Fruit fly (Drosophila melanogaster) whole organism, embryonic: ENCODE measurements around the gene yps.
A peak's percentile ranks its signal among the peaks of the same experiment; 100 is the strongest.

ENCODE experiments used
- Antp ChIP-seq: fragments of 200-800 bp; sonication (Bioruptor generic); optimal IDR thresholded peaks from 3 replicates; lab custom pipeline; 2016; ENCODE audit warnings: missing biosample characterization, missing genetic modification characterization
- CG10209 ChIP-seq: fragments of 200-800 bp; sonication (Bioruptor generic); optimal IDR thresholded peaks from 3 replicates; lab custom pipeline; 2017; ENCODE audit warnings: missing biosample characterization, mild to moderate bottlenecking, missing genetic modification characterization, missing genetic modification reagents
- CG12391 ChIP-seq: fragments of 200-800 bp; sonication (Bioruptor generic); optimal IDR thresholded peaks from 3 replicates; lab custom pipeline; 2018; ENCODE audit warnings: missing biosample characterization, mild to moderate bottlenecking, missing genetic modification characterization, moderate library complexity
- CG13624 ChIP-seq: fragments of 200-800 bp; sonication (Bioruptor generic); optimal IDR thresholded peaks from 2 replicates; lab custom pipeline; 2016; ENCODE audit warnings: missing biosample characterization, missing genetic modification characterization
- CG14710 ChIP-seq: fragments of 200-800 bp; sonication (Bioruptor generic); optimal IDR thresholded peaks from 3 replicates; lab custom pipeline; 2019; ENCODE audit warnings: missing biosample characterization, mild to moderate bottlenecking, missing genetic modification characterization, moderate library complexity
- CG17361 ChIP-seq: fragments of 200-800 bp; sonication (Bioruptor generic); IDR thresholded peaks from 3 replicates; pipeline ENCODE4 v1.3.6; 2022; ENCODE audit warnings: missing biosample characterization, missing genetic modification characterization
- CG2889 ChIP-seq: fragments of 200-800 bp; sonication (Bioruptor generic); IDR thresholded peaks from 3 replicates; pipeline ENCODE4 v1.3.6; 2022; ENCODE audit warnings: missing biosample characterization, missing genetic modification characterization
- CG30020 ChIP-seq: fragments of 200-800 bp; optimal IDR thresholded peaks from 2 replicates; lab custom pipeline; 2019; ENCODE audit warnings: missing biosample characterization, mild to moderate bottlenecking, missing genetic modification characterization, moderate library complexity
- CG30431 ChIP-seq: fragments of 200-800 bp; sonication (Bioruptor generic); optimal IDR thresholded peaks from 2 replicates; lab custom pipeline; 2017; ENCODE audit warnings: missing biosample characterization, missing genetic modification characterization
- CG34422 ChIP-seq: fragments of 200-800 bp; sonication (Bioruptor generic); IDR thresholded peaks from 3 replicates; pipeline ENCODE4 v1.3.6; 2022; ENCODE audit warnings: missing biosample characterization, missing genetic modification characterization
- CG3995 ChIP-seq: fragments of 200-800 bp; sonication (Bioruptor generic); optimal IDR thresholded peaks from 3 replicates; lab custom pipeline; 2016; ENCODE audit warnings: missing biosample characterization, missing genetic modification characterization
- CG43689 ChIP-seq: fragments of 200-800 bp; sonication (Bioruptor generic); IDR thresholded peaks from 2 replicates; pipeline ENCODE4 v1.3.6; 2022; ENCODE audit warnings: missing biosample characterization, missing genetic modification characterization
- CG4424 ChIP-seq: fragments of 200-800 bp; sonication (Bioruptor generic); optimal IDR thresholded peaks from 3 replicates; lab custom pipeline; 2016; ENCODE audit warnings: missing biosample characterization, missing genetic modification characterization
- CG6683 ChIP-seq: fragments of 200-800 bp; sonication (Bioruptor generic); optimal IDR thresholded peaks from 2 replicates; lab custom pipeline; 2017; ENCODE audit warnings: missing biosample characterization, mild to moderate bottlenecking, missing genetic modification characterization, missing genetic modification reagents
- CG6689 ChIP-seq: fragments of 200-800 bp; sonication (Bioruptor generic); IDR thresholded peaks from 2 replicates; pipeline ENCODE4 v1.3.6; 2022; ENCODE audit warnings: missing biosample characterization, missing genetic modification characterization
- CG7271 ChIP-seq: fragments of 200-800 bp; sonication (Bioruptor generic); optimal IDR thresholded peaks from 2 replicates; lab custom pipeline; 2018; ENCODE audit warnings: missing biosample characterization, mild to moderate bottlenecking, missing genetic modification characterization, moderate library complexity
- CG7556 ChIP-seq: fragments of 200-800 bp; sonication (Bioruptor generic); optimal IDR thresholded peaks from 2 replicates; lab custom pipeline; 2017; ENCODE audit warnings: missing biosample characterization, mild to moderate bottlenecking, missing genetic modification characterization
- CG8478 ChIP-seq: fragments of >200 bp; optimal IDR thresholded peaks from 2 replicates; lab custom pipeline; 2018
- Eip74EF ChIP-seq, 2 experiments: fragments of 200-800 bp in 1 of 2; fragments of >200 bp in 1 of 2; sonication (Bioruptor generic) in 1 of 2; optimal IDR thresholded peaks; 2 replicates each; lab custom pipeline; 2017 to 2019; ENCODE audit warnings: missing biosample characterization in 2 of 2, missing genetic modification characterization in 2 of 2, mild to moderate bottlenecking in 1 of 2, moderate library complexity in 1 of 2
- Elba2 ChIP-seq: fragments of 200-800 bp; sonication (Bioruptor generic); optimal IDR thresholded peaks from 3 replicates; lab custom pipeline; 2016; ENCODE audit warnings: missing biosample characterization, missing genetic modification characterization
- Gug ChIP-seq: fragments of 200-800 bp; sonication (Bioruptor generic); IDR thresholded peaks from 4 replicates; pipeline ENCODE4 v1.3.6; 2022; ENCODE audit warnings: missing biosample characterization, missing genetic modification characterization
- Hr78 ChIP-seq, 2 experiments: fragments of 200-800 bp in 1 of 2; fragments of >200 bp in 1 of 2; sonication (Bioruptor generic) in 1 of 2; optimal IDR thresholded peaks; 2 replicates each; lab custom pipeline; 2017 to 2019; ENCODE audit warnings: missing biosample characterization in 2 of 2, missing genetic modification characterization in 2 of 2, mild to moderate bottlenecking in 1 of 2, moderate library complexity in 1 of 2
- Max ChIP-seq: fragments of 200-800 bp; sonication (Bioruptor generic); optimal IDR thresholded peaks from 2 replicates; lab custom pipeline; 2016; ENCODE audit warnings: missing biosample characterization, mild to moderate bottlenecking, missing genetic modification characterization
- Meics ChIP-seq: fragments of 200-800 bp; sonication (Bioruptor generic); optimal IDR thresholded peaks from 2 replicates; lab custom pipeline; 2017; ENCODE audit warnings: missing biosample characterization, mild to moderate bottlenecking, missing genetic modification characterization
- Myb ChIP-seq: fragments of 200-800 bp; sonication (Bioruptor generic); optimal IDR thresholded peaks from 2 replicates; lab custom pipeline; 2016; ENCODE audit warnings: missing biosample characterization, missing genetic modification characterization
- Nf-YA ChIP-seq: fragments of 200-800 bp; sonication (Bioruptor generic); IDR thresholded peaks from 2 replicates; pipeline ENCODE4 v1.3.6; 2022; ENCODE audit warnings: missing biosample characterization, missing genetic modification characterization
- NfI ChIP-seq: fragments of 200-800 bp; sonication (Bioruptor generic); optimal IDR thresholded peaks from 3 replicates; lab custom pipeline; 2018; ENCODE audit warnings: missing biosample characterization, mild to moderate bottlenecking, missing genetic modification characterization, moderate library complexity
- Side ChIP-seq: fragments of 200-800 bp; sonication (Bioruptor generic); optimal IDR thresholded peaks from 2 replicates; lab custom pipeline; 2016; ENCODE audit warnings: missing biosample characterization, missing genetic modification characterization
- ap ChIP-seq: fragments of 200-800 bp; sonication (Bioruptor generic); IDR thresholded peaks from 2 replicates; pipeline ENCODE4 v1.3.6; 2022; ENCODE audit warnings: missing biosample characterization, missing genetic modification characterization
- bowl ChIP-seq: fragments of 200-800 bp; sonication (Bioruptor generic); IDR thresholded peaks from 2 replicates; pipeline ENCODE4 v1.3.6; 2022; ENCODE audit warnings: missing biosample characterization, missing genetic modification characterization
- ci ChIP-seq: fragments of 200-800 bp; sonication (Bioruptor generic); IDR thresholded peaks from 3 replicates; pipeline ENCODE4 v1.3.6; 2022; ENCODE audit warnings: missing biosample characterization, missing genetic modification characterization
- dati ChIP-seq: fragments of 200-800 bp; sonication (Bioruptor generic); IDR thresholded peaks from 2 replicates; pipeline ENCODE4 v1.3.6; 2022; ENCODE audit warnings: missing biosample characterization, missing genetic modification characterization
- disco-r ChIP-seq: fragments of 200-800 bp; sonication (Bioruptor generic); optimal IDR thresholded peaks from 2 replicates; lab custom pipeline; 2016; ENCODE audit warnings: missing biosample characterization, missing genetic modification characterization
- gt ChIP-seq: fragments of 200-800 bp; sonication (Bioruptor generic); IDR thresholded peaks from 2 replicates; pipeline ENCODE4 v1.3.6; 2022; ENCODE audit warnings: missing biosample characterization, missing genetic modification characterization
- her ChIP-seq: fragments of 200-800 bp; sonication (Bioruptor generic); optimal IDR thresholded peaks from 2 replicates; lab custom pipeline; 2016; ENCODE audit warnings: missing biosample characterization, missing genetic modification characterization
- ind ChIP-seq: fragments of 200-800 bp; sonication (Bioruptor generic); optimal IDR thresholded peaks from 3 replicates; lab custom pipeline; 2016; ENCODE audit warnings: missing biosample characterization, missing genetic modification characterization
- insv ChIP-seq, 2 experiments: fragments of 200-800 bp; sonication (Bioruptor generic); optimal IDR thresholded peaks; 3 replicates each; lab custom pipeline; 2016 to 2018; ENCODE audit warnings: missing biosample characterization in 2 of 2, missing genetic modification characterization in 2 of 2
- inv ChIP-seq: fragments of 200-800 bp; sonication (Bioruptor generic); IDR thresholded peaks from 2 replicates; pipeline ENCODE4 v1.3.6; 2022; ENCODE audit warnings: missing biosample characterization, missing genetic modification characterization; ENCODE audit not compliant: partially characterized antibody
- ken ChIP-seq: fragments of 200-800 bp; sonication (Bioruptor generic); IDR thresholded peaks from 3 replicates; pipeline ENCODE4 v1.3.6; 2022; ENCODE audit warnings: missing biosample characterization, missing genetic modification characterization
- mld ChIP-seq: fragments of 200-800 bp; sonication (Bioruptor generic); IDR thresholded peaks from 3 replicates; pipeline ENCODE4 v1.3.6; 2022; ENCODE audit warnings: missing biosample characterization, missing genetic modification characterization; ENCODE audit not compliant: partially characterized antibody
- nmo ChIP-seq: fragments of 200-800 bp; sonication (Bioruptor generic); optimal IDR thresholded peaks from 2 replicates; lab custom pipeline; 2018; ENCODE audit warnings: missing biosample characterization, mild to moderate bottlenecking, missing genetic modification characterization, moderate library complexity
- pros ChIP-seq: fragments of 200-800 bp; sonication (Bioruptor generic); optimal IDR thresholded peaks from 3 replicates; lab custom pipeline; 2019; ENCODE audit warnings: missing biosample characterization, mild to moderate bottlenecking, missing genetic modification characterization, moderate library complexity
- rib ChIP-seq: fragments of 200-800 bp; sonication (Bioruptor generic); IDR thresholded peaks from 2 replicates; pipeline ENCODE4 v1.3.6; 2022; ENCODE audit warnings: missing biosample characterization, missing genetic modification characterization
- sim ChIP-seq: fragments of 200-800 bp; sonication (Bioruptor generic); IDR thresholded peaks from 2 replicates; pipeline ENCODE4 v1.3.6; 2022; ENCODE audit warnings: missing biosample characterization, missing genetic modification characterization
- slou ChIP-seq: fragments of 200-800 bp; sonication (Bioruptor generic); optimal IDR thresholded peaks from 3 replicates; lab custom pipeline; 2016; ENCODE audit warnings: missing biosample characterization, missing genetic modification characterization
- slp2 ChIP-seq: fragments of 200-800 bp; sonication (Bioruptor generic); optimal IDR thresholded peaks from 2 replicates; lab custom pipeline; 2016; ENCODE audit warnings: missing biosample characterization, missing genetic modification characterization
- sr ChIP-seq: fragments of 200-800 bp; sonication (Bioruptor generic); IDR thresholded peaks from 3 replicates; pipeline ENCODE4 v1.3.6; 2022; ENCODE audit warnings: missing biosample characterization, missing genetic modification characterization
- tio ChIP-seq: fragments of 200-800 bp; sonication (Bioruptor generic); optimal IDR thresholded peaks from 2 replicates; lab custom pipeline; 2017; ENCODE audit warnings: missing biosample characterization, missing genetic modification characterization, inconsistent platforms
- tll ChIP-seq, 2 experiments: fragments of 200-800 bp in 1 of 2; fragments of >200 bp in 1 of 2; sonication (Bioruptor generic) in 1 of 2; optimal IDR thresholded peaks; 2 replicates each; lab custom pipeline; 2017 to 2019; ENCODE audit warnings: missing biosample characterization in 2 of 2, missing genetic modification characterization in 2 of 2, mild to moderate bottlenecking in 1 of 2, moderate library complexity in 1 of 2
- tup ChIP-seq: fragments of 200-800 bp; sonication (Bioruptor generic); optimal IDR thresholded peaks from 2 replicates; lab custom pipeline; 2016; ENCODE audit warnings: missing biosample characterization, mild to moderate bottlenecking, missing genetic modification characterization, moderate library complexity

The yps gene

DNA sequence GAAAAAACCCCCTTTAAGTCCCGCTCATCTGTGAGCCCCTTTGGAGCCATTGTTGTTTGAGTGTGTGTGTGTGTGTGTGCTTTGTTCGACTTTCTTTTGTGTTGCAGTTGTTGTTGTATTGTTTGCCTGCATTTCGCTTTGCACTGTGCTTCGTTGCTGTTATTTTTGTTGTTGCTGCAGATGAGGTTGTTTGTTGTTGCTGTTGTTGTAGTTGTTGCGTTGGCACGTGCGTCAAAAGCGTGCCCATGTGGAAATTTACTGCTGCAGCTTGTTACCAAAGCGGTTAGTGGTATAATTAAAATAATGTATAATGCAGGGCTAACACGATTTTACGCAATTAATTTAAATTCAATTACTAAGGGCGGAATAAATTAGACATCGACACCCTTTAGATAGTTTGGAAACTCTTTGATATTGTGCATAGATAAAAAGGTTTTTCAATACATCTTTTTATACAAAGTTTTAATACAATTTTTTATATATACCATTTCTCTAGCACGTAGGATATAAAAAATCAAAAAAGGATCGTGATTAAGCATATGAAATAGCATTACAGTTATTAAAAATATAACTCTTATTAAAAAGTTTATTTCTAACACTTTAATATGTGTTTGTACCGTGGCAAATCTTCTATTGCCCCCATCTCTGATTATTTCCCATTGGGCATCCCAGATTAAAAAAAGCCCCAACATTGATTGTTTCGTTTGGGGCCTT lies 34.6 kb downstream of the yps start (continued):
- TF ChIP-seq sr (GFP tag; lab: Robert Waterston, UW) (0 out of 3 replicates have a peak, but pooled peaks have one; percentile 21), CG6689 (no peak), NfI (GFP tag; lab: Kevin White, UChicago) (no peak), her (GFP tag; lab: Kevin White, UChicago) (no peak), Hr78 (GFP tag; optimal IDR thresholded peaks at IDR 0.05; lab: Kevin White, UChicago) (no peak), Myb (GFP tag; lab: Kevin White, UChicago) (no peak), CG3995 (no peak), CG34422 (GFP tag; lab: Robert Waterston, UW) (no peak), slou (GFP tag; lab: Kevin White, UChicago) (no peak), nmo (peak; percentile 13), bowl (GFP tag; lab: Robert Waterston, UW) (no peak), CG30020 (tag; lab: Kevin White, UChicago) (no peak), mld (GFP tag; lab: Robert Waterston, UW) (no peak), Gug (no peak), CG4424 (no peak), ken (GFP tag; lab: Robert Waterston, UW) (no peak), Nf-YA (GFP tag; lab: Robert Waterston, UW) (no peak), slp2 (GFP tag; lab: Kevin White, UChicago) (no peak), CG7271 (tag; lab: Kevin White, UChicago) (no peak), gt (no peak), pros (peak; percentile 44), Meics (GFP tag; lab: Kevin White, UChicago) (no peak), ind (GFP tag; lab: Kevin White, UChicago) (no peak), CG43689 (no peak), tup (no peak), ci (peak; percentile 64; the same call in 2 of the 3 replicates), CG7556 (GFP tag; lab: Kevin White, UChicago) (no peak), CG12391 (tag; lab: Kevin White, UChicago) (no peak), CG2889 (GFP tag; lab: Robert Waterston, UW) (no peak), CG14710 (tag; lab: Kevin White, UChicago) (peak; percentile 9), CG10209 (no peak), rib (GFP tag; lab: Robert Waterston, UW) (no peak), CG8478 (lab: Kevin White, UChicago) (no peak), Max (GFP tag; lab: Kevin White, UChicago) (no peak), Antp (GFP tag; lab: Kevin White, UChicago) (no peak), disco-r (GFP tag; lab: Kevin White, UChicago) (no peak), CG13624 (GFP tag; lab: Kevin White, UChicago) (no peak), inv (GFP tag; lab: Robert Waterston, UW) (no peak), sim (GFP tag; lab: Robert Waterston, UW) (no peak), tio (GFP tag; lab: Kevin White, UChicago) (no peak), insv (GFP tag; optimal IDR thresholded peaks at IDR 0.05; lab: Kevin White, UChicago) (no peak), Side (no peak), CG17361 (GFP tag; lab: Robert Waterston, UW) (peak; percentile 24; the same call in 1 of the 3 replicates), dati (GFP tag; lab: Robert Waterston, UW) (no peak), CG6683 (GFP tag; lab: Kevin White, UChicago) (no peak), Elba2 (GFP tag; lab: Kevin White, UChicago) (no peak), tll (GFP tag; optimal IDR thresholded peaks at IDR 0.05; lab: Kevin White, UChicago) (no peak), ap (GFP tag; lab: Robert Waterston, UW) (0 out of 2 replicates have a peak, but pooled peaks have one; percentile 8), CG30431 (GFP tag; lab: Kevin White, UChicago) (no peak), Eip74EF (GFP tag; optimal IDR thresholded peaks at IDR 0.05; lab: Kevin White, UChicago) (no peak)
